Worm (Caenorhabditis elegans) whole organism, L2 larva: ENCODE measurements around the gene cpt-5.

Experiments used
- egl-27 ChIP-seq: sonication (generic microtip); optimal IDR thresholded peaks from 3 replicates; lab custom pipeline; 2017; ENCODE audit warnings: missing biosample characterization, missing genetic modification reagents, missing genetic modification characterization
- mab-5 ChIP-seq: fragments of 150-350 bp; optimal IDR thresholded peaks from 2 replicates; lab custom pipeline; 2014; ENCODE audit warnings: missing biosample characterization, missing genetic modification characterization
- nhr-77 ChIP-seq: fragments of 150-350 bp; optimal IDR thresholded peaks from 2 replicates; lab custom pipeline; 2014; ENCODE audit warnings: missing biosample characterization, missing genetic modification characterization
- sem-4 ChIP-seq: fragments of 150-350 bp; optimal IDR thresholded peaks from 2 replicates; lab custom pipeline; 2014; ENCODE audit warnings: missing biosample characterization, missing genetic modification reagents, missing genetic modification characterization
- unc-62 ChIP-seq: fragments of 150-350 bp; optimal IDR thresholded peaks from 2 replicates; lab custom pipeline; 2014; ENCODE audit warnings: missing biosample characterization, missing genetic modification reagents, missing genetic modification characterization

DNA sequence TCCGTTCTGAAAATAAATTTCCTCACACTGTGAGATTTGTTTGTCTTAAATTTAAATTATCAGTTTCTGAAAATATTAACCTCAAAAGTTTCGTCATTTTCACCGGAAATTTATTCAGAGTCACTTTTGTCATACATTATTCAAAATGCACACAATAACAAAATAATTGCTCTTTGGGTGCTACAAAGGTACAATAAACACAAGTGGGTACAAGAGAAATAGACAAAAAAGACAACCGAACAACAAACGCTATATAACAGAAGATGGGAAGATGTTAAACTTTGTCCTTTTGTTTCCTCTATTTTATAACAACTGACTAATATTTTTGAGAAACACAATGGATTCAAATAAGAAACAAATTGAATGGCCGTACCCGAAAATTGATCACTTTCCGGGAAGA lies 3.4 kb upstream of the cpt-5 start:
- no peak for TF ChIP-seq sem-4
- no peak for TF ChIP-seq egl-27 (tag; lab: Kevin White, UChicago)
- no peak for TF ChIP-seq mab-5 (tag; lab: Kevin White, UChicago)
- TF ChIP-seq nhr-77 (tag; lab: Kevin White, UChicago) = no peak
- no peak for TF ChIP-seq unc-62 (GFP tag; lab: Kevin White, UChicago)
